Fruit fly (Drosophila melanogaster) whole organism, embryonic: Measurements from ENCODE around the gene CG7724.

Experiments used
- Antp ChIP-seq: fragments of 200-800 bp; sonication (Bioruptor generic); optimal IDR thresholded peaks from 3 replicates; lab custom pipeline; 2016; ENCODE audit warnings: missing biosample characterization, missing genetic modification characterization
- Asciz ChIP-seq: fragments of 200-800 bp; sonication (Bioruptor generic); optimal IDR thresholded peaks from 2 replicates; lab custom pipeline; 2017; ENCODE audit warnings: missing biosample characterization, mild to moderate bottlenecking, missing genetic modification characterization, missing genetic modification reagents
- Bgb ChIP-seq: fragments of 200-800 bp; sonication (Bioruptor generic); IDR thresholded peaks from 2 replicates; pipeline ENCODE4 v1.3.6; 2022; ENCODE audit warnings: missing biosample characterization, missing genetic modification characterization; ENCODE audit not compliant: partially characterized antibody
- CG11398 ChIP-seq: fragments of 200-800 bp; sonication (Bioruptor generic); optimal IDR thresholded peaks from 2 replicates; lab custom pipeline; 2016; ENCODE audit warnings: missing biosample characterization, missing genetic modification characterization
- CG12659 ChIP-seq: fragments of 200-800 bp; sonication (Bioruptor generic); optimal IDR thresholded peaks from 3 replicates; lab custom pipeline; 2017; ENCODE audit warnings: mild to moderate bottlenecking, missing biosample characterization, missing genetic modification reagents, missing genetic modification characterization
- CG15011 ChIP-seq: fragments of 200-800 bp; sonication (Bioruptor generic); optimal IDR thresholded peaks from 3 replicates; lab custom pipeline; 2018; ENCODE audit warnings: missing biosample characterization, mild to moderate bottlenecking, missing genetic modification characterization
- CG15479 ChIP-seq: fragments of 200-800 bp; sonication (Bioruptor generic); optimal IDR thresholded peaks from 3 replicates; lab custom pipeline; 2019; ENCODE audit warnings: missing biosample characterization, mild to moderate bottlenecking, missing genetic modification characterization, moderate library complexity
- CG17612 ChIP-seq: fragments of 200-800 bp; sonication (Bioruptor generic); IDR thresholded peaks from 2 replicates; pipeline ENCODE4 v1.3.6; 2022; ENCODE audit warnings: missing biosample characterization, missing genetic modification characterization
- CG18619 ChIP-seq: fragments of 200-800 bp; sonication (Bioruptor generic); optimal IDR thresholded peaks from 3 replicates; lab custom pipeline; 2017; ENCODE audit warnings: missing biosample characterization, mild to moderate bottlenecking, missing genetic modification characterization
- CG2712 ChIP-seq: fragments of 200-800 bp; optimal IDR thresholded peaks from 3 replicates; lab custom pipeline; 2019; ENCODE audit warnings: missing biosample characterization, mild to moderate bottlenecking, missing genetic modification characterization, moderate library complexity
- CG42726 ChIP-seq: fragments of 200-800 bp; sonication (Bioruptor generic); IDR thresholded peaks from 2 replicates; pipeline ENCODE4 v1.3.6; 2022; ENCODE audit warnings: missing biosample characterization, missing genetic modification characterization; ENCODE audit not compliant: partially characterized antibody
- CG43689 ChIP-seq: fragments of 200-800 bp; sonication (Bioruptor generic); IDR thresholded peaks from 2 replicates; pipeline ENCODE4 v1.3.6; 2022; ENCODE audit warnings: missing biosample characterization, missing genetic modification characterization
- CG5953 ChIP-seq: fragments of 200-800 bp; sonication (Bioruptor generic); IDR thresholded peaks from 2 replicates; pipeline ENCODE4 v1.3.6; 2022; ENCODE audit warnings: missing biosample characterization, missing genetic modification characterization
- CG6813 ChIP-seq: fragments of 200-800 bp; sonication (Bioruptor generic); optimal IDR thresholded peaks from 2 replicates; lab custom pipeline; 2017; ENCODE audit warnings: missing biosample characterization, missing genetic modification characterization, mild to moderate bottlenecking, moderate library complexity, missing genetic modification reagents
- CG7271 ChIP-seq: fragments of 200-800 bp; sonication (Bioruptor generic); optimal IDR thresholded peaks from 2 replicates; lab custom pipeline; 2018; ENCODE audit warnings: missing biosample characterization, mild to moderate bottlenecking, missing genetic modification characterization, moderate library complexity
- CG7839 ChIP-seq: fragments of 200-800 bp; sonication (Bioruptor generic); optimal IDR thresholded peaks from 3 replicates; lab custom pipeline; 2018; ENCODE audit warnings: missing biosample characterization, mild to moderate bottlenecking, missing genetic modification characterization, moderate library complexity
- CG8388 ChIP-seq: fragments of 200-800 bp; sonication (Bioruptor generic); optimal IDR thresholded peaks from 2 replicates; lab custom pipeline; 2019; ENCODE audit warnings: missing biosample characterization, mild to moderate bottlenecking, missing genetic modification characterization, moderate library complexity
- Doc3 ChIP-seq: fragments of 200-800 bp; sonication (Bioruptor generic); IDR thresholded peaks from 3 replicates; pipeline ENCODE4 v1.3.6; 2022; ENCODE audit warnings: missing biosample characterization, missing genetic modification characterization; ENCODE audit not compliant: partially characterized antibody
- HmgD ChIP-seq: fragments of 200-800 bp; sonication (Bioruptor generic); optimal IDR thresholded peaks from 3 replicates; lab custom pipeline; 2016; ENCODE audit warnings: missing biosample characterization, missing genetic modification characterization
- Hsf ChIP-seq: fragments of 200-800 bp; sonication (Bioruptor generic); optimal IDR thresholded peaks from 3 replicates; lab custom pipeline; 2016; ENCODE audit warnings: missing biosample characterization, missing genetic modification characterization
- Six4 ChIP-seq: fragments of 200-800 bp; sonication (Bioruptor generic); optimal IDR thresholded peaks from 2 replicates; lab custom pipeline; 2016; ENCODE audit warnings: missing biosample characterization, missing genetic modification characterization
- Trl ChIP-seq, 3 experiments: fragments of >200 bp in 2 of 3; fragments of 200-800 bp in 1 of 3; sonication (Bioruptor generic) in 1 of 3; optimal IDR thresholded peaks; 2 replicates in 1 of 3; 3 replicates in 2 of 3; lab custom pipeline; 2016 to 2017; ENCODE audit warnings: missing biosample characterization in 1 of 3, missing genetic modification characterization in 1 of 3
- Xbp1 ChIP-seq: fragments of 200-800 bp; sonication (Bioruptor generic); optimal IDR thresholded peaks from 3 replicates; lab custom pipeline; 2016; ENCODE audit warnings: missing biosample characterization, mild to moderate bottlenecking, missing genetic modification characterization
- abd-A ChIP-seq: fragments of 200-800 bp; sonication (Bioruptor generic); optimal IDR thresholded peaks from 3 replicates; lab custom pipeline; 2019; ENCODE audit warnings: missing biosample characterization, mild to moderate bottlenecking, missing genetic modification characterization, moderate library complexity
- al ChIP-seq: fragments of 200-800 bp; sonication (Bioruptor generic); IDR thresholded peaks from 2 replicates; pipeline ENCODE4 v1.3.6; 2022; ENCODE audit warnings: missing biosample characterization, missing genetic modification characterization
- ara ChIP-seq: fragments of 200-800 bp; sonication (Bioruptor generic); IDR thresholded peaks from 2 replicates; pipeline ENCODE4 v1.3.6; 2022; ENCODE audit warnings: missing biosample characterization, missing genetic modification characterization
- ato ChIP-seq: fragments of 200-800 bp; sonication (Bioruptor generic); IDR thresholded peaks from 2 replicates; pipeline ENCODE4 v1.3.6; 2022; ENCODE audit warnings: missing biosample characterization, missing genetic modification characterization; ENCODE audit not compliant: partially characterized antibody
- btn ChIP-seq: fragments of 200-800 bp; sonication (Bioruptor generic); optimal IDR thresholded peaks from 2 replicates; lab custom pipeline; 2016; ENCODE audit warnings: missing biosample characterization, missing genetic modification characterization
- chif ChIP-seq, 2 experiments: fragments of 200-800 bp; sonication (Bioruptor generic); optimal IDR thresholded peaks; 3 replicates each; lab custom pipeline; 2016; ENCODE audit warnings: missing biosample characterization in 2 of 2, missing genetic modification characterization in 2 of 2
- corto ChIP-seq: fragments of 200-800 bp; sonication (Bioruptor generic); optimal IDR thresholded peaks from 2 replicates; lab custom pipeline; 2016; ENCODE audit warnings: missing biosample characterization, mild to moderate bottlenecking, missing genetic modification characterization, moderate library complexity
- crol ChIP-seq: fragments of 200-800 bp; sonication (Bioruptor generic); IDR thresholded peaks from 2 replicates; pipeline ENCODE4 v1.3.6; 2022; ENCODE audit warnings: missing biosample characterization, missing genetic modification characterization
- dm ChIP-seq: fragments of 200-800 bp; sonication (Bioruptor generic); optimal IDR thresholded peaks from 3 replicates; lab custom pipeline; 2016; ENCODE audit warnings: missing biosample characterization, missing genetic modification characterization
- dysf ChIP-seq: fragments of 200-800 bp; sonication (Bioruptor generic); IDR thresholded peaks from 3 replicates; pipeline ENCODE4 v1.3.6; 2022; ENCODE audit warnings: missing biosample characterization, missing genetic modification characterization
- gcm ChIP-seq: fragments of 200-800 bp; sonication (Bioruptor generic); optimal IDR thresholded peaks from 2 replicates; lab custom pipeline; 2019; ENCODE audit warnings: missing biosample characterization, mild to moderate bottlenecking, missing genetic modification characterization, moderate library complexity
- gsb ChIP-seq: fragments of 200-800 bp; sonication (Bioruptor generic); IDR thresholded peaks from 2 replicates; pipeline ENCODE4 v1.3.6; 2022; ENCODE audit warnings: missing biosample characterization, missing genetic modification characterization
- jumu ChIP-seq: fragments of 200-800 bp; sonication (Bioruptor generic); optimal IDR thresholded peaks from 3 replicates; lab custom pipeline; 2016; ENCODE audit warnings: missing biosample characterization, missing genetic modification characterization
- onecut ChIP-seq: fragments of 200-800 bp; sonication (Bioruptor generic); IDR thresholded peaks from 2 replicates; pipeline ENCODE4 v1.3.6; 2022; ENCODE audit warnings: missing biosample characterization, missing genetic modification characterization
- pb ChIP-seq: fragments of 200-800 bp; sonication (Bioruptor generic); optimal IDR thresholded peaks from 3 replicates; lab custom pipeline; 2016; ENCODE audit warnings: missing biosample characterization, missing genetic modification characterization
- pzg ChIP-seq: fragments of 200-800 bp; sonication (Bioruptor generic); optimal IDR thresholded peaks from 3 replicates; lab custom pipeline; 2018; ENCODE audit warnings: missing biosample characterization, mild to moderate bottlenecking, missing genetic modification characterization, moderate library complexity
- ranshi ChIP-seq: fragments of 200-800 bp; sonication (Bioruptor generic); IDR thresholded peaks from 2 replicates; pipeline ENCODE4 v1.3.6; 2022; ENCODE audit warnings: missing biosample characterization, missing genetic modification characterization
- sisA ChIP-seq: fragments of 200-800 bp; sonication (Bioruptor generic); IDR thresholded peaks from 2 replicates; pipeline ENCODE4 v1.3.6; 2022; ENCODE audit warnings: missing biosample characterization, missing genetic modification characterization
- slbo ChIP-seq: fragments of 200-800 bp; sonication (Bioruptor generic); IDR thresholded peaks from 2 replicates; pipeline ENCODE4 v1.3.6; 2022; ENCODE audit warnings: missing biosample characterization, missing genetic modification characterization
- sr ChIP-seq: fragments of 200-800 bp; sonication (Bioruptor generic); IDR thresholded peaks from 3 replicates; pipeline ENCODE4 v1.3.6; 2022; ENCODE audit warnings: missing biosample characterization, missing genetic modification characterization

CG7724 gene

DNA sequence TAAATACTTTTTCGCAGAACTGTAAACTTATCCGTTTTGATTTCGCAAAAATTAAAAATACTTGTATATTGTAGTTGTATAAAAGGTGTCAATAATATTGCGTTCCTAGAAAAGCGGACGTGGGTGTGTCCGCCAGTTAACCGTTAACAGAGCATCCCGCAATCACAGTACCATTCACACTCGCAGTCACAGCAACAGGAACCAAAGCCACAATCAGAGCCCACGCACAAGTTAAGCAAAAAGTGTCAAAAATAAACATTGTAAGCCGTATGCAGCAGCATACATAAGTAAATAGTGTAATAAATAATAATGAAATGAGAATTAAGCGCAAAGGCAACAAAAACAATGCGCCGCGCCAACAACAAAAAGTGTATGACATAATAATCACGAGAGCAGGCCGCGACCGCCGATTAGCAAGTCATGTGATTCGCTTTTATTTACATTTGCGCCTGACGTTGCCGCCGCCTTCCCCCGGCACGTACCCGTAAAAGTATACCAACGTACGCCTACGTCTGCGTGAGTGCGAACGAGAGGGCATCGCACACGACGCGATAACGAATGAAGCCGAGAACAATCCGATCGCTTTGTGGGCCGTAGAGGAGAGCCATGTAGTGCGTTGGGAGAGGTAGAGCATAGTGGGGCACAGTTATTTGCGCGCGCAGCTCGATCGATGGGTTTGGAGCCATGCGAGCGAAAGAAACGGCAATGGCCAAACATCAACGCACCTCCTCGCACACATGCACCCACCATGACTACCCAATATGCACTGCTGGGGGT, 45.5 kb upstream of the CG7724 start (continued):
- peak; percentile 33 for TF ChIP-seq onecut (GFP tag; lab: Robert Waterston, UW)
- peak; percentile 95 for TF ChIP-seq abd-A (tag; lab: Kevin White, UChicago)
- peak; percentile 67; the same call in 1 of the 2 replicates for TF ChIP-seq CG42726 (GFP tag; lab: Robert Waterston, UW)
- peak; percentile 17 for TF ChIP-seq CG6813 (GFP tag; lab: Kevin White, UChicago)
- no peak for TF ChIP-seq CG12659 (GFP tag; lab: Kevin White, UChicago)
- peak; percentile 32 for TF ChIP-seq Asciz (GFP tag; lab: Kevin White, UChicago)
- TF ChIP-seq chif (GFP tag; optimal IDR thresholded peaks at IDR 0.05; lab: Kevin White, UChicago), result no peak
- TF ChIP-seq, all 482 proteins: peak for 238

DNA sequence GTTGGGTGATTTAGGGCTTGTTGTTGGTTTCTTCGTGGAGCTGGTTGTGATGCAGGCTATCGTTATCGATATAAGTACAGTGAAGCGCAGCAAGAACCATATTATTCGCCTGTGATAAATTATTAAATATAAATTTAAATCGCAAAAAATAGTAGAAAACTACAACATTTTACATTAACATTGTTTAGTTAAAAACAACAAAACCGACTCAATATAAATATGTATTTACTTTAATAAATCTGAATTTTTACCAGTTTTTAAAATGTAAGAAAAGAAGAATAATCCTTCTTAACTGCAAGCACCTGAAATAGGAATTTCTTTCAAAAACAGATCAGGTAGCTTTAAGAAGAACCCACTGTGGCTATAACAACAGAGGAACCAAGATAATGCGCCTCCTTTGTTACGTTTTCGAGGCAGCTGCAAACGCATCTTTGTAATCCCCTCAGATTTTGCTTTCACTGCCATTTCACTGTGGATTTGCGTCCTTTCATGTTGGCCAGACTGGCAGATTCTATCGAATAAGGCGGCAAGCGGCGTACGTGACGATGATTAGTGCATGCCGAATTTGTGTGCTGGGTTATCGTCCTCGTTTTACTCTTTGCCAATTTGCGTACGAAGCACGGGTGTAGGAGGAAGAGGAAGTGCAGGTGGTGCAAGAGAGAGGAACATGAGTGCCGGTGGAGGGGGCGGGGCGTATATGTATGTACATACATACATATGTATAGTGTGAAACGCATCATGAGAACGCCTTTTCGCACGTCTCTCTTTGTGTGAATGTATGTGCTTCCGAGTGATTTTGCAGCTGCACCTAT, 44.7 kb upstream of the CG7724 start:
- TF ChIP-seq CG2712 (tag; lab: Kevin White, UChicago), result no peak
- TF ChIP-seq CG5953 (GFP tag; lab: Robert Waterston, UW), result 0 out of 2 replicates have a peak, but pooled peaks have one; percentile 1
- peak; percentile 3 for TF ChIP-seq Six4 (GFP tag; lab: Kevin White, UChicago)
- TF ChIP-seq sisA (GFP tag; lab: Robert Waterston, UW), result peak; percentile 8; the same call in 1 of the 2 replicates
- no peak for TF ChIP-seq CG17612 (GFP tag; lab: Robert Waterston, UW)
- TF ChIP-seq HmgD, result no peak
- TF ChIP-seq crol, result peak; percentile 76
- no peak for TF ChIP-seq CG11398 (GFP tag; lab: Kevin White, UChicago)
- TF ChIP-seq pb (GFP tag; lab: Kevin White, UChicago), result no peak
- TF ChIP-seq pzg (GFP tag; lab: Kevin White, UChicago), result no peak
- TF ChIP-seq sr (GFP tag; lab: Robert Waterston, UW), result 0 out of 3 replicates have a peak, but pooled peaks have one; percentile 26
- 0 out of 2 replicates have a peak, but pooled peaks have one; percentile 25 for TF ChIP-seq ato
- TF ChIP-seq Hsf, result no peak
- TF ChIP-seq ranshi, result 0 out of 2 replicates have a peak, but pooled peaks have one; percentile 24
- 0 out of 2 replicates have a peak, but pooled peaks have one; percentile 32 for TF ChIP-seq slbo (GFP tag; lab: Robert Waterston, UW)
- 0 out of 2 replicates have a peak, but pooled peaks have one; percentile 13 for TF ChIP-seq ara
- TF ChIP-seq CG7839 (tag; lab: Kevin White, UChicago), result peak; percentile 38
- TF ChIP-seq gsb (GFP tag; lab: Robert Waterston, UW), result 0 out of 2 replicates have a peak, but pooled peaks have one; percentile 0
- TF ChIP-seq abd-A (tag; lab: Kevin White, UChicago), result no peak
- peak; percentile 6 to 10 for TF ChIP-seq Trl (optimal IDR thresholded peaks at IDR 0.05; lab: Kevin White, UChicago)
- no peak for TF ChIP-seq Trl (GFP tag; optimal IDR thresholded peaks at IDR 0.05; lab: Kevin White, UChicago)
- no peak for TF ChIP-seq Xbp1 (GFP tag; lab: Kevin White, UChicago)
- no peak for TF ChIP-seq CG18619 (GFP tag; lab: Kevin White, UChicago)
- TF ChIP-seq corto (GFP tag; lab: Kevin White, UChicago), result peak; percentile 5
- no peak for TF ChIP-seq Doc3 (GFP tag; lab: Robert Waterston, UW)
- TF ChIP-seq btn, result no peak
- no peak for TF ChIP-seq gcm (GFP tag; lab: Kevin White, UChicago)
- no peak for TF ChIP-seq dm
- TF ChIP-seq CG15479 (GFP tag; lab: Kevin White, UChicago), result peak; percentile 97
- no peak for TF ChIP-seq CG7271 (tag; lab: Kevin White, UChicago)
- TF ChIP-seq Antp (GFP tag; lab: Kevin White, UChicago), result no peak
- no peak for TF ChIP-seq jumu (GFP tag; lab: Kevin White, UChicago)
- no peak for TF ChIP-seq CG43689 (GFP tag; lab: Robert Waterston, UW)
- no peak for TF ChIP-seq CG15011 (GFP tag; lab: Kevin White, UChicago)
- TF ChIP-seq CG8388 (GFP tag; lab: Kevin White, UChicago), result peak; percentile 39
- no peak for TF ChIP-seq dysf
- 0 out of 2 replicates have a peak, but pooled peaks have one; percentile 25 for TF ChIP-seq Bgb (GFP tag; lab: Robert Waterston, UW)
- 0 out of 2 replicates have a peak, but pooled peaks have one; percentile 15 for TF ChIP-seq al (GFP tag; lab: Robert Waterston, UW)
